Worm (Caenorhabditis elegans): ENCODE data around the gene srv-8.

Gene srv-8

ce11 chrV:13373643-13374042 is 46.9 kb downstream of the srv-8 start (continued):
- no peak for TF ChIP-seq daf-19 (GFP tag; conservative IDR thresholded peaks at IDR 0.05)
- TF ChIP-seq nhr-102 (tag; optimal IDR thresholded peaks at IDR 0.05): peak; percentile 50
- peak; percentile 70; the same call in 1 of the 2 replicates for TF ChIP-seq nhr-41 (GFP tag; IDR thresholded peaks at IDR 0.05)
- no peak for TF ChIP-seq aha-1 (tag)
- no peak for TF ChIP-seq Y105C5A.15 (GFP tag; IDR thresholded peaks at IDR 0.05)
- peak; percentile 74 for TF ChIP-seq hlh-30 (tag; optimal IDR thresholded peaks at IDR 0.05; ENCODE audit: insufficient read depth)
- TF ChIP-seq nhr-28 (tag; optimal IDR thresholded peaks at IDR 0.05): peak; percentile 91
- no peak for TF ChIP-seq zag-1 (tag; optimal IDR thresholded peaks at IDR 0.05)
- peak; percentile 58; the same call in 1 of the 2 replicates for TF ChIP-seq tra-1 (GFP tag; IDR thresholded peaks at IDR 0.05)

ce11 chrV:13372821-13373220 is 47.7 kb downstream of the srv-8 start:
- TF ChIP-seq nhr-6 (tag; optimal IDR thresholded peaks at IDR 0.05): peak; percentile 58
- TF ChIP-seq ceh-28 (tag; optimal IDR thresholded peaks at IDR 0.05): no peak
- no peak; the same call in 1 of the 2 replicates for TF ChIP-seq set-16 (GFP tag; IDR thresholded peaks at IDR 0.05)
- TF ChIP-seq lin-39 (tag; optimal IDR thresholded peaks at IDR 0.05): no peak
- TF ChIP-seq aha-1 (tag): peak; percentile 44
- no peak for TF ChIP-seq daf-19 (GFP tag; conservative IDR thresholded peaks at IDR 0.05)
- TF ChIP-seq egl-27 (tag; optimal IDR thresholded peaks at IDR 0.05): no peak
- TF ChIP-seq nhr-42 (GFP tag; IDR thresholded peaks at IDR 0.05): no peak
- no peak for TF ChIP-seq zip-2 (tag; optimal IDR thresholded peaks at IDR 0.05)
- peak; percentile 14 for TF ChIP-seq nhr-102 (tag; optimal IDR thresholded peaks at IDR 0.05)
- TF ChIP-seq nhr-28 (tag; optimal IDR thresholded peaks at IDR 0.05): peak; percentile 82
- TF ChIP-seq nhr-77 (tag; optimal IDR thresholded peaks at IDR 0.05): peak; percentile 75
- TF ChIP-seq ctbp-1 (GFP tag; IDR thresholded peaks at IDR 0.05): no peak
- no peak for TF ChIP-seq ceh-62 (tag; optimal IDR thresholded peaks at IDR 0.05)
- peak; percentile 65; the same call in 1 of the 2 replicates for TF ChIP-seq lin-1 (GFP tag; IDR thresholded peaks at IDR 0.05)
- TF ChIP-seq Y5F2A.4 (GFP tag; optimal IDR thresholded peaks at IDR 0.05): no peak
- TF ChIP-seq cey-2 (tag; optimal IDR thresholded peaks at IDR 0.05; ENCODE audit: borderline replicate concordance, insufficient read depth): no peak
- TF ChIP-seq nhr-48 (tag; optimal IDR thresholded peaks at IDR 0.05): peak; percentile 7
- no peak for TF ChIP-seq saeg-2 (GFP tag; IDR thresholded peaks at IDR 0.05)
- TF ChIP-seq mdl-1 (tag; optimal IDR thresholded peaks at IDR 0.05): peak in 1 of 2 experiments; percentile 49
- no peak for TF ChIP-seq fos-1 (tag; optimal IDR thresholded peaks at IDR 0.05)
- TF ChIP-seq zfp-2 (tag; optimal IDR thresholded peaks at IDR 0.05): no peak
- TF ChIP-seq pqm-1 (tag; optimal IDR thresholded peaks at IDR 0.05): peak; percentile 92
- peak; percentile 39; the same call in 1 of the 2 replicates for TF ChIP-seq php-3 (GFP tag; IDR thresholded peaks at IDR 0.05)
- TF ChIP-seq snpc-1.2 (GFP tag; IDR thresholded peaks at IDR 0.05): no peak
- no peak for TF ChIP-seq ceh-82 (tag; optimal IDR thresholded peaks at IDR 0.05)
- no peak for TF ChIP-seq gei-8 (GFP tag; optimal IDR thresholded peaks at IDR 0.05)
- TF ChIP-seq hlh-11 (tag; optimal IDR thresholded peaks at IDR 0.05): peak; percentile 69
- peak; percentile 64 for TF ChIP-seq dve-1 (tag; optimal IDR thresholded peaks at IDR 0.05; ENCODE audit: insufficient read depth)
- peak; percentile 42; the same call in 1 of the 2 replicates for TF ChIP-seq nhr-41 (GFP tag; IDR thresholded peaks at IDR 0.05)
- TF ChIP-seq dmd-6 (GFP tag; IDR thresholded peaks at IDR 0.05): peak; percentile 78
- TF ChIP-seq zag-1 (tag; optimal IDR thresholded peaks at IDR 0.05): no peak
- TF ChIP-seq hlh-30 (tag; optimal IDR thresholded peaks at IDR 0.05; ENCODE audit: insufficient read depth): peak; percentile 29
- TF ChIP-seq daf-16 (GFP tag; optimal IDR thresholded peaks at IDR 0.05): no peak
- peak; percentile 91 for TF ChIP-seq daf-16 (tag; optimal IDR thresholded peaks at IDR 0.05)
- no peak for TF ChIP-seq Y75B8A.6 (GFP tag; IDR thresholded peaks at IDR 0.05)
- peak; percentile 24; the same call in 1 of the 2 replicates for TF ChIP-seq pha-4 (GFP tag; IDR thresholded peaks at IDR 0.05)
- no peak for TF ChIP-seq pha-4 (tag; optimal IDR thresholded peaks at IDR 0.05)
- TF ChIP-seq lin-38 (GFP tag; IDR thresholded peaks at IDR 0.05): no peak
